Worm (Caenorhabditis elegans): Measurements from ENCODE around the gene lec-4.
A peak's percentile ranks its signal among the peaks of the same experiment; 100 is the strongest.

The lec-4 gene

ce11 chrIII:3734990-3735389, 38.1 kb downstream of the lec-4 start, which contains the start of gene evl-18:
Gene evl-18, minus strand, starts transcription at chrIII:3735039.
- no peak for TF ChIP-seq daf-8 (GFP tag; IDR thresholded peaks at IDR 0.05)
- TF ChIP-seq mes-2 (tag; optimal IDR thresholded peaks at IDR 0.05; ENCODE audit: poor library complexity, severe bottlenecking): peak; percentile 15
- no peak for TF ChIP-seq cey-2 (tag; optimal IDR thresholded peaks at IDR 0.05; ENCODE audit: borderline replicate concordance, insufficient read depth)
- no peak for TF ChIP-seq spr-1 (tag; optimal IDR thresholded peaks at IDR 0.05)
- TF ChIP-seq lsy-2 (tag; optimal IDR thresholded peaks at IDR 0.05): peak in 1 of 2 experiments; percentile 33
- TF ChIP-seq hlh-11 (tag; optimal IDR thresholded peaks at IDR 0.05): no peak
- peak; percentile 58 for TF ChIP-seq dpl-1 (GFP tag; optimal IDR thresholded peaks at IDR 0.05)
- TF ChIP-seq lin-38 (GFP tag; IDR thresholded peaks at IDR 0.05): peak; percentile 71

DNA sequence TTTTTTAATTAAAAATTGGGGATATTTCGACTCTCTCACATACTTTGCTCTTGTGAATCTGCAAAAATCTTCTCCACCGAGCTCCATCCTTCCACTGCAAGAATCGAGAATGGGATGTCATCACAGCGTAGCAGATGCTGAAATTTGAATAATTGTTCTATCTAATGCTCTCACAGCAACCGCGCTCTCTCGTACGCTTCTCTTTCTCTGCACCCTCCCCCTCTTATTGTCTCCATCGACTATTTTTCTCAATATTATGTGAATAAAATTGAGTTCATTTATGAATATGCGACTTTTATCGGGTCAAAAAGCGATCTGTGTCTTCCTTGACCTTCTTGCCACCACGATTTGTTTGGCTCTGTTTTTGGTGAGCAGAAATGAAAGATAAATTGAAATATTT, 39.1 kb downstream of the lec-4 start, which contains the start of gene F34D10.3:
Gene F34D10.3, plus strand, starts transcription at position 249 of the 400 bp plus-strand sequence.
- TF ChIP-seq nhr-42 (GFP tag; IDR thresholded peaks at IDR 0.05): no peak
- TF ChIP-seq mdl-1 (tag; optimal IDR thresholded peaks at IDR 0.05): no peak
- no peak for TF ChIP-seq tag-97 (GFP tag; IDR thresholded peaks at IDR 0.05)
- no peak for TF ChIP-seq lin-13 (GFP tag; optimal IDR thresholded peaks at IDR 0.05)
- TF ChIP-seq jun-1 (tag; optimal IDR thresholded peaks at IDR 0.05): no peak
- TF ChIP-seq fkh-10 (GFP tag; optimal IDR thresholded peaks at IDR 0.05): no peak
- peak in 1 of 2 experiments; percentile 32 for TF ChIP-seq lsy-2 (tag; optimal IDR thresholded peaks at IDR 0.05)
- no peak for TF ChIP-seq ceh-20 (GFP tag; IDR thresholded peaks at IDR 0.05)
- TF ChIP-seq mes-2 (tag; optimal IDR thresholded peaks at IDR 0.05; ENCODE audit: poor library complexity, severe bottlenecking): peak; percentile 48
- TF ChIP-seq aha-1 (tag): no peak
- TF ChIP-seq aly-2 (tag; optimal IDR thresholded peaks at IDR 0.05): no peak

DNA sequence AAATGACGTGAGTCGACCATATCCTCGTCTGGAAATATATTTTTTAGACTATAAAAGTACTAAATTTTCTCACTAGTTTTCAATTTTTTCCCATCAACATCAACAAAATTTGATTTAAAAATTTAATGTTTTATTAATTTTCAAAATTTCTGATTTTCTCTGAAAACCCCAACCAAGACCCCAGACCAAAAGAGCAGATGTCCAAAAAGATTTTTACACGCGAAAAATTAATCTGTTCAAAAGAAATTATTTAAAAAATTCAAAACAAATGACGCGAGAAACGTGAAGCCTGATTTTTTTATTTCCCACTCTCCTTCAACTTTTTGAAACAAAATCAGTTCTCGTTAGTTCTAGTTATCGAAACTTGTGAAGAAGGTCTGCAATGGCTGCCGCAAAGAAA, 42.7 kb downstream of the lec-4 start, which contains the start of gene F34D10.8:
Gene F34D10.8, plus strand, starts transcription at position 301 of the 400 bp plus-strand sequence.
- TF ChIP-seq nhr-41 (GFP tag; IDR thresholded peaks at IDR 0.05) (no peak), ces-1 (GFP tag; optimal IDR thresholded peaks at IDR 0.05) (no peak), nhr-111 (GFP tag; optimal IDR thresholded peaks at IDR 0.05) (no peak), lir-3 (tag; optimal IDR thresholded peaks at IDR 0.05) (no peak), zag-1 (tag; optimal IDR thresholded peaks at IDR 0.05) (no peak), F10B5.3 (tag; optimal IDR thresholded peaks at IDR 0.05) (no peak), tag-97 (GFP tag; IDR thresholded peaks at IDR 0.05) (no peak), nhr-11 (tag; optimal IDR thresholded peaks at IDR 0.05) (no peak), ceh-62 (tag; optimal IDR thresholded peaks at IDR 0.05) (no peak), zip-2 (tag; optimal IDR thresholded peaks at IDR 0.05) (no peak)

DNA sequence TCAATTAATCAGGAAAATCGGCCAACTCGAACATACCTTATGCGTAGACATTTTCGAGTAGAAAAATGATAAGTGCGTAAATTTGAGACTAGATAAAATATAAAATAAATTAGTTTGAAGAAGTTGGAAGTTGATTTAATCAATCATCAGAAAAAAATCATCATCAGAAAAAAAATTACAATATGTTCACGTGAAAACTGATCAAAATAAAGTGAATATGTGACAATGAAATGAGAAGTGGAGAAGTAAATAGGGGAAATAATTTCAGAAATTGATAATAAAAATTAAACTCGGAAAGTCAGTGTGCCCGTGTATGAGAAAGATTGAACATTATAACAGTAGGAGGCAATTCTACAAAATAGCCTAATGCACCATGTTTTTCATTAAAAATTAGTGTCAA, 43.6 kb downstream of the lec-4 start, which contains the start of gene F34D10.9:
Gene F34D10.9, minus strand, starts transcription at position 101 of the 400 bp plus-strand sequence.
- TF ChIP-seq pha-4 (GFP tag; IDR thresholded peaks at IDR 0.05) (no peak), pha-4 (tag; optimal IDR thresholded peaks at IDR 0.05) (no peak), zip-11 (GFP tag; IDR thresholded peaks at IDR 0.05) (no peak), R02D3.7 (tag; optimal IDR thresholded peaks at IDR 0.05) (no peak), ceh-28 (tag; optimal IDR thresholded peaks at IDR 0.05) (no peak), unc-39 (tag; optimal IDR thresholded peaks at IDR 0.05) (no peak), dpl-1 (GFP tag; optimal IDR thresholded peaks at IDR 0.05) (no peak), hmg-1.1 (GFP tag; IDR thresholded peaks at IDR 0.05) (no peak), ces-1 (GFP tag; optimal IDR thresholded peaks at IDR 0.05) (no peak), lin-15B (tag; optimal IDR thresholded peaks at IDR 0.05) (no peak), dmd-8 (GFP tag; IDR thresholded peaks at IDR 0.05) (no peak), ztf-7 (tag; optimal IDR thresholded peaks at IDR 0.05) (no peak), snpc-1.2 (GFP tag; IDR thresholded peaks at IDR 0.05) (no peak)

Data from whole organism, L4 larva.